Fruit fly (Drosophila melanogaster) whole organism, embryonic: ENCODE results near the gene CG34030.

Source experiments
- Atf-2 ChIP-seq: fragments of 200-800 bp; sonication (Bioruptor generic); optimal IDR thresholded peaks from 2 replicates; lab custom pipeline; 2016; ENCODE audit warnings: missing biosample characterization, missing genetic modification characterization
- B-H2 ChIP-seq: fragments of 200-800 bp; sonication (Bioruptor generic); optimal IDR thresholded peaks from 2 replicates; lab custom pipeline; 2018; ENCODE audit warnings: missing biosample characterization, mild to moderate bottlenecking, missing genetic modification characterization
- Bdp1 ChIP-seq: fragments of 200-800 bp; sonication (Bioruptor generic); optimal IDR thresholded peaks from 3 replicates; lab custom pipeline; 2016; ENCODE audit warnings: missing biosample characterization, missing genetic modification characterization
- CG10147 ChIP-seq: fragments of 200-800 bp; sonication (Bioruptor generic); optimal IDR thresholded peaks from 2 replicates; lab custom pipeline; 2019; ENCODE audit warnings: missing biosample characterization, mild to moderate bottlenecking, missing genetic modification characterization, moderate library complexity
- CG10959 ChIP-seq: fragments of 200-800 bp; sonication (Bioruptor generic); IDR thresholded peaks from 2 replicates; pipeline ENCODE4 v1.3.6; 2022; ENCODE audit warnings: missing biosample characterization, missing genetic modification characterization
- CG11560 ChIP-seq: fragments of 200-800 bp; sonication (Bioruptor generic); IDR thresholded peaks from 3 replicates; pipeline ENCODE4 v1.3.6; 2022; ENCODE audit warnings: missing biosample characterization, missing genetic modification characterization
- CG12071 ChIP-seq: fragments of 200-800 bp; sonication (Bioruptor generic); optimal IDR thresholded peaks from 3 replicates; lab custom pipeline; 2018; ENCODE audit warnings: missing biosample characterization, mild to moderate bottlenecking, missing genetic modification characterization
- CG12236 ChIP-seq: fragments of 200-800 bp; sonication (Bioruptor generic); optimal IDR thresholded peaks from 2 replicates; lab custom pipeline; 2016; ENCODE audit warnings: missing biosample characterization, missing genetic modification characterization
- CG13424 ChIP-seq: fragments of 200-800 bp; sonication (Bioruptor generic); optimal IDR thresholded peaks from 2 replicates; lab custom pipeline; 2019; ENCODE audit warnings: missing biosample characterization, mild to moderate bottlenecking, missing genetic modification characterization, moderate library complexity
- CG14441 ChIP-seq: fragments of 200-800 bp; sonication (Bioruptor generic); IDR thresholded peaks from 2 replicates; pipeline ENCODE4 v1.3.6; 2022; ENCODE audit warnings: missing biosample characterization, missing genetic modification characterization
- CG15269 ChIP-seq: fragments of 200-800 bp; sonication (Bioruptor generic); optimal IDR thresholded peaks from 2 replicates; lab custom pipeline; 2018; ENCODE audit warnings: missing biosample characterization, mild to moderate bottlenecking, missing genetic modification characterization, moderate library complexity
- CG16863 ChIP-seq: fragments of 200-800 bp; sonication (Bioruptor generic); optimal IDR thresholded peaks from 3 replicates; lab custom pipeline; 2016; ENCODE audit warnings: missing biosample characterization, missing genetic modification characterization
- CG17359 ChIP-seq: fragments of 200-800 bp; sonication (Bioruptor generic); optimal IDR thresholded peaks from 3 replicates; lab custom pipeline; 2018; ENCODE audit warnings: missing biosample characterization, mild to moderate bottlenecking, missing genetic modification characterization, moderate library complexity
- CG17912 ChIP-seq: fragments of 200-800 bp; sonication (Bioruptor generic); optimal IDR thresholded peaks from 2 replicates; lab custom pipeline; 2018; ENCODE audit warnings: missing biosample characterization, mild to moderate bottlenecking, missing genetic modification characterization
- CG18011 ChIP-seq: fragments of 200-800 bp; sonication (Bioruptor generic); optimal IDR thresholded peaks from 2 replicates; lab custom pipeline; 2017; ENCODE audit warnings: missing biosample characterization, missing genetic modification characterization, mild to moderate bottlenecking, moderate library complexity, missing genotype
- CG2678 ChIP-seq: fragments of 200-800 bp; sonication (Bioruptor generic); optimal IDR thresholded peaks from 3 replicates; lab custom pipeline; 2019; ENCODE audit warnings: missing biosample characterization, mild to moderate bottlenecking, missing genetic modification characterization, moderate library complexity
- CG31441 ChIP-seq: fragments of 200-800 bp; sonication (Bioruptor generic); IDR thresholded peaks from 2 replicates; pipeline ENCODE4 v1.3.6; 2022; ENCODE audit warnings: missing biosample characterization, missing genetic modification characterization
- CG32772 ChIP-seq: fragments of 200-800 bp; sonication (Bioruptor generic); IDR thresholded peaks from 2 replicates; pipeline ENCODE4 v1.3.6; 2022; ENCODE audit warnings: missing biosample characterization, missing genetic modification characterization
- CG34422 ChIP-seq: fragments of 200-800 bp; sonication (Bioruptor generic); IDR thresholded peaks from 3 replicates; pipeline ENCODE4 v1.3.6; 2022; ENCODE audit warnings: missing biosample characterization, missing genetic modification characterization
- CG3847 ChIP-seq: fragments of 200-800 bp; sonication (Bioruptor generic); IDR thresholded peaks from 2 replicates; pipeline ENCODE4 v1.3.6; 2022; ENCODE audit warnings: missing biosample characterization, missing genetic modification characterization
- CG3995 ChIP-seq: fragments of 200-800 bp; sonication (Bioruptor generic); optimal IDR thresholded peaks from 3 replicates; lab custom pipeline; 2016; ENCODE audit warnings: missing biosample characterization, missing genetic modification characterization
- CG4328 ChIP-seq: fragments of 200-800 bp; sonication (Bioruptor generic); optimal IDR thresholded peaks from 3 replicates; lab custom pipeline; 2017; ENCODE audit warnings: missing biosample characterization, missing genetic modification reagents, missing genetic modification characterization
- CG4820 ChIP-seq: fragments of 200-800 bp; sonication (Bioruptor generic); optimal IDR thresholded peaks from 3 replicates; lab custom pipeline; 2016; ENCODE audit warnings: missing biosample characterization, missing genetic modification characterization
- E2f2 ChIP-seq: fragments of 200-800 bp; sonication (Bioruptor generic); IDR thresholded peaks from 2 replicates; pipeline ENCODE4 v1.3.6; 2022; ENCODE audit warnings: missing biosample characterization, missing genetic modification characterization
- Elba2 ChIP-seq: fragments of 200-800 bp; sonication (Bioruptor generic); optimal IDR thresholded peaks from 3 replicates; lab custom pipeline; 2016; ENCODE audit warnings: missing biosample characterization, missing genetic modification characterization
- Nf-YB ChIP-seq: fragments of 200-800 bp; sonication (Bioruptor generic); optimal IDR thresholded peaks from 3 replicates; lab custom pipeline; 2019; ENCODE audit warnings: missing biosample characterization, mild to moderate bottlenecking, missing genetic modification characterization, moderate library complexity
- Pdp1 ChIP-seq, 2 experiments: fragments of 200-800 bp; sonication (Bioruptor generic); optimal IDR thresholded peaks; 3 replicates each; lab custom pipeline; 2016; ENCODE audit warnings: missing biosample characterization in 2 of 2, missing genetic modification characterization in 2 of 2, mild to moderate bottlenecking in 1 of 2, moderate library complexity in 1 of 2
- Scr ChIP-seq: fragments of 200-800 bp; sonication (Bioruptor generic); IDR thresholded peaks from 2 replicates; pipeline ENCODE4 v1.3.6; 2022; ENCODE audit warnings: missing biosample characterization, missing genetic modification characterization; ENCODE audit not compliant: partially characterized antibody
- Sox102F ChIP-seq: fragments of 200-800 bp; sonication (Bioruptor generic); optimal IDR thresholded peaks from 2 replicates; lab custom pipeline; 2018; ENCODE audit warnings: missing biosample characterization, mild to moderate bottlenecking, missing genetic modification characterization, moderate library complexity
- Sry-δ ChIP-seq: fragments of 200-800 bp; sonication (Bioruptor generic); optimal IDR thresholded peaks from 2 replicates; lab custom pipeline; 2016; ENCODE audit warnings: missing biosample characterization, missing genetic modification characterization
- ara ChIP-seq: fragments of 200-800 bp; sonication (Bioruptor generic); IDR thresholded peaks from 2 replicates; pipeline ENCODE4 v1.3.6; 2022; ENCODE audit warnings: missing biosample characterization, missing genetic modification characterization
- bsh ChIP-seq, 2 experiments: fragments of 200-800 bp; sonication (Bioruptor generic); optimal IDR thresholded peaks; 2 replicates each; lab custom pipeline; 2017 to 2018; ENCODE audit warnings: mild to moderate bottlenecking in 2 of 2, missing biosample characterization in 2 of 2, missing genetic modification characterization in 2 of 2, moderate library complexity in 1 of 2
- caup ChIP-seq: fragments of 200-800 bp; sonication (Bioruptor generic); optimal IDR thresholded peaks from 3 replicates; lab custom pipeline; 2017; ENCODE audit warnings: missing biosample characterization, mild to moderate bottlenecking, missing genetic modification characterization, moderate library complexity; ENCODE audit not compliant: severe bottlenecking
- da ChIP-seq: fragments of 200-800 bp; sonication (Bioruptor generic); optimal IDR thresholded peaks from 2 replicates; lab custom pipeline; 2016; ENCODE audit warnings: missing biosample characterization, missing genetic modification characterization
- dan ChIP-seq: fragments of 200-800 bp; sonication (Bioruptor generic); IDR thresholded peaks from 2 replicates; pipeline ENCODE4 v1.3.6; 2022; ENCODE audit warnings: missing biosample characterization, missing genetic modification characterization
- fru ChIP-seq: fragments of >200 bp; optimal IDR thresholded peaks from 2 replicates; lab custom pipeline; 2017
- fu2 ChIP-seq: fragments of 200-800 bp; sonication (Bioruptor generic); optimal IDR thresholded peaks from 2 replicates; lab custom pipeline; 2016; ENCODE audit warnings: missing biosample characterization, missing genetic modification characterization
- gcm2 ChIP-seq: fragments of 200-800 bp; sonication (Bioruptor generic); optimal IDR thresholded peaks from 2 replicates; lab custom pipeline; 2016; ENCODE audit warnings: missing biosample characterization, missing genetic modification characterization
- gsb-n ChIP-seq: fragments of 200-800 bp; sonication (Bioruptor generic); optimal IDR thresholded peaks from 3 replicates; lab custom pipeline; 2018; ENCODE audit warnings: missing biosample characterization, mild to moderate bottlenecking, missing genetic modification characterization
- ind ChIP-seq: fragments of 200-800 bp; sonication (Bioruptor generic); optimal IDR thresholded peaks from 3 replicates; lab custom pipeline; 2016; ENCODE audit warnings: missing biosample characterization, missing genetic modification characterization
- ken ChIP-seq: fragments of 200-800 bp; sonication (Bioruptor generic); IDR thresholded peaks from 3 replicates; pipeline ENCODE4 v1.3.6; 2022; ENCODE audit warnings: missing biosample characterization, missing genetic modification characterization
- lov ChIP-seq, 2 experiments: fragments of 200-800 bp in 1 of 2; fragments of >200 bp in 1 of 2; sonication (Bioruptor generic) in 1 of 2; IDR thresholded peaks in 1 of 2; optimal IDR thresholded peaks in 1 of 2; 2 replicates in 1 of 2; 3 replicates in 1 of 2; pipeline versions ENCODE4 v1.3.6 to Lab custom; 2017 to 2022; ENCODE audit warnings: missing biosample characterization in 1 of 2, missing genetic modification characterization in 1 of 2
- mirr ChIP-seq: fragments of 200-800 bp; sonication (Bioruptor generic); optimal IDR thresholded peaks from 3 replicates; lab custom pipeline; 2018; ENCODE audit warnings: missing biosample characterization, mild to moderate bottlenecking, missing genetic modification characterization
- pho ChIP-seq: fragments of 200-800 bp; sonication (Bioruptor generic); optimal IDR thresholded peaks from 2 replicates; lab custom pipeline; 2016; ENCODE audit warnings: missing biosample characterization, missing genetic modification characterization
- repo ChIP-seq: fragments of 200-800 bp; sonication (Bioruptor generic); optimal IDR thresholded peaks from 2 replicates; lab custom pipeline; 2016; ENCODE audit warnings: missing biosample characterization, missing genetic modification characterization
- rib ChIP-seq: fragments of 200-800 bp; sonication (Bioruptor generic); IDR thresholded peaks from 2 replicates; pipeline ENCODE4 v1.3.6; 2022; ENCODE audit warnings: missing biosample characterization, missing genetic modification characterization
- unc-4 ChIP-seq: fragments of 200-800 bp; sonication (Bioruptor generic); IDR thresholded peaks from 2 replicates; pipeline ENCODE4 v1.3.6; 2022; ENCODE audit warnings: missing biosample characterization, missing genetic modification characterization; ENCODE audit not compliant: partially characterized antibody
- unpg ChIP-seq: fragments of 200-800 bp; sonication (Bioruptor generic); optimal IDR thresholded peaks from 3 replicates; lab custom pipeline; 2018; ENCODE audit warnings: missing biosample characterization, mild to moderate bottlenecking, missing genetic modification characterization, moderate library complexity
- vfl ChIP-seq: fragments of 200-800 bp; sonication (Bioruptor generic); optimal IDR thresholded peaks from 2 replicates; lab custom pipeline; 2016; ENCODE audit warnings: missing biosample characterization, missing genetic modification characterization
- wor ChIP-seq: fragments of 200-800 bp; sonication (Bioruptor generic); IDR thresholded peaks from 2 replicates; pipeline ENCODE4 v1.3.6; 2022; ENCODE audit warnings: missing biosample characterization, missing genetic modification characterization
- zfh1 ChIP-seq: fragments of 200-800 bp; sonication (Bioruptor generic); IDR thresholded peaks from 3 replicates; pipeline ENCODE4 v1.3.6; 2022; ENCODE audit warnings: missing biosample characterization, missing genetic modification characterization

CG34030 gene

DNA sequence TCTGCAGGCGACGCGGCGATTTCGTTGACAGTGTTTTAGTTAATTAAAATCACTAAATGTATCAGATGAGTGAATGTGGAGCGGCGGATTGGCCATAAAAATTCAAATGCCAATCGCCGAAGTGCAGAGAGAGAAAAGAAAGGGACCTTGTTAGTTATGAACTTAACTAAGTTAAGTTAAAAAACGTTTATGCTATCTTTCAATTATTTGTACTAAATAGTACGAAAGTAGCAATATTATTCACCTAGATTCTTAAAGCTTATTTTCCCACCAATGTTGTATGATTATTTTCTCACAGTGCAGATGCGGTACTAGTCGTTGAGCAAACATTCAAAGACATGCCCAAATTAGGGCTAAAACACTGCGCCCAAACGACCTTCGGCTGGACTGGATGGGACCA is 15.7 kb upstream of the CG34030 start (continued):
- TF ChIP-seq caup, result peak; percentile 41
- peak; percentile 71 for TF ChIP-seq ind (GFP tag; lab: Kevin White, UChicago)
- no peak for TF ChIP-seq da
- no peak for TF ChIP-seq Nf-YB (GFP tag; lab: Kevin White, UChicago)
- peak; percentile 74 for TF ChIP-seq Sox102F
- peak; percentile 5 for TF ChIP-seq gsb-n (tag; lab: Kevin White, UChicago)
- TF ChIP-seq CG10959, result no peak
- peak; percentile 71 for TF ChIP-seq CG12071
- TF ChIP-seq fru (lab: Kevin White, UChicago), result no peak
- no peak for TF ChIP-seq vfl (GFP tag; lab: Kevin White, UChicago)
- peak; percentile 81 for TF ChIP-seq CG2678
- peak; percentile 8 for TF ChIP-seq fu2
- peak; percentile 73 for TF ChIP-seq CG13424 (tag; lab: Kevin White, UChicago)
- TF ChIP-seq CG14441 (GFP tag; lab: Robert Waterston, UW), result peak; percentile 88
- peak; percentile 34; the same call in 1 of the 2 replicates for TF ChIP-seq E2f2 (GFP tag; lab: Robert Waterston, UW)
- TF ChIP-seq CG32772, result peak; percentile 66
- TF ChIP-seq CG17359 (tag; lab: Kevin White, UChicago), result peak; percentile 80
- peak in 1 of 2 experiments; percentile 43 for TF ChIP-seq bsh (GFP tag; optimal IDR thresholded peaks at IDR 0.05; lab: Kevin White, UChicago)
- peak; percentile 62 for TF ChIP-seq CG10147 (GFP tag; lab: Kevin White, UChicago)
- TF ChIP-seq Pdp1 (GFP tag; optimal IDR thresholded peaks at IDR 0.05; lab: Kevin White, UChicago), result peak; percentile 47 to 71
- no peak for TF ChIP-seq CG3847 (GFP tag; lab: Robert Waterston, UW)
- TF ChIP-seq repo (GFP tag; lab: Kevin White, UChicago), result peak; percentile 41
- peak; percentile 75; the same call in 2 of the 3 replicates for TF ChIP-seq CG34422 (GFP tag; lab: Robert Waterston, UW)
- peak; percentile 27 for TF ChIP-seq CG16863 (GFP tag; lab: Kevin White, UChicago)
- TF ChIP-seq CG11560 (tag; lab: Robert Waterston, UW), result peak; percentile 21; the same call in 1 of the 3 replicates
- TF ChIP-seq pho (GFP tag; lab: Kevin White, UChicago), result no peak
- TF ChIP-seq ken (GFP tag; lab: Robert Waterston, UW), result peak; percentile 39; the same call in 1 of the 3 replicates
- no peak for TF ChIP-seq CG17912 (GFP tag; lab: Kevin White, UChicago)
- TF ChIP-seq CG4820 (GFP tag; lab: Kevin White, UChicago), result peak; percentile 69
- TF ChIP-seq Bdp1 (GFP tag; lab: Kevin White, UChicago), result no peak
- peak; percentile 81 for TF ChIP-seq CG31441 (GFP tag; lab: Robert Waterston, UW)
- TF ChIP-seq lov (optimal IDR thresholded peaks at IDR 0.05; lab: Kevin White, UChicago), result no peak
- 0 out of 3 replicates have a peak, but pooled peaks have one; percentile 29 for TF ChIP-seq lov (GFP tag; IDR thresholded peaks at IDR 0.05; lab: Robert Waterston, UW)
- TF ChIP-seq unpg (GFP tag; lab: Kevin White, UChicago), result peak; percentile 72
- no peak for TF ChIP-seq unc-4
- peak; percentile 76 for TF ChIP-seq CG15269
- 0 out of 2 replicates have a peak, but pooled peaks have one; percentile 29 for TF ChIP-seq wor (GFP tag; lab: Robert Waterston, UW)
- no peak for TF ChIP-seq CG4328 (GFP tag; lab: Kevin White, UChicago)
- TF ChIP-seq ara (GFP tag; lab: Robert Waterston, UW), result peak; percentile 64
- no peak for TF ChIP-seq dan
- no peak for TF ChIP-seq mirr (GFP tag; lab: Kevin White, UChicago)
- TF ChIP-seq Sry-δ, result peak; percentile 19
- TF ChIP-seq B-H2 (GFP tag; lab: Kevin White, UChicago), result no peak
- TF ChIP-seq CG12236, result no peak
- TF ChIP-seq zfh1, result peak; percentile 73
- no peak for TF ChIP-seq Elba2 (GFP tag; lab: Kevin White, UChicago)
- TF ChIP-seq gcm2 (GFP tag; lab: Kevin White, UChicago), result no peak
- no peak for TF ChIP-seq Atf-2
- no peak for TF ChIP-seq rib (GFP tag; lab: Robert Waterston, UW)
- TF ChIP-seq CG3995 (GFP tag; lab: Kevin White, UChicago), result peak; percentile 6
- TF ChIP-seq Scr (GFP tag; lab: Robert Waterston, UW), result no peak
- no peak for TF ChIP-seq CG18011 (GFP tag; lab: Kevin White, UChicago)
